Worm (Caenorhabditis elegans) whole organism, L2 larva: ENCODE results near the gene sel-11.

ENCODE experiments used
- C34F6.9 ChIP-seq: fragments of 150-350 bp; optimal IDR thresholded peaks from 2 replicates; lab custom pipeline; 2014; ENCODE audit warnings: missing biosample characterization, missing genetic modification characterization
- F13H6.1 ChIP-seq: sonication (generic microtip); optimal IDR thresholded peaks from 2 replicates; lab custom pipeline; 2016; ENCODE audit warnings: missing genetic modification characterization, missing compliant biosample characterization
- R02D3.7 ChIP-seq: fragments of 150-350 bp; optimal IDR thresholded peaks from 2 replicates; lab custom pipeline; 2014; ENCODE audit warnings: missing biosample characterization, missing genetic modification characterization
- Y55F3AM.14 ChIP-seq: fragments of 200-800 bp; sonication (Bioruptor generic); optimal IDR thresholded peaks from 2 replicates; lab custom pipeline; 2018; ENCODE audit warnings: mild to moderate bottlenecking, missing genetic modification characterization, missing compliant biosample characterization
- ZK546.5 ChIP-seq: sonication (generic microtip); optimal IDR thresholded peaks from 2 replicates; lab custom pipeline; 2017; ENCODE audit warnings: missing biosample characterization, missing genetic modification characterization
- alr-1 ChIP-seq: fragments of 150-350 bp; optimal IDR thresholded peaks from 2 replicates; lab custom pipeline; 2014; ENCODE audit warnings: missing biosample characterization, missing genetic modification characterization
- aly-2 ChIP-seq: fragments of 150-350 bp; optimal IDR thresholded peaks from 2 replicates; lab custom pipeline; 2014; ENCODE audit warnings: missing biosample characterization, missing genetic modification characterization
- ama-1 ChIP-seq: fragments of 150-350 bp; optimal IDR thresholded peaks from 2 replicates; lab custom pipeline; 2018; ENCODE audit warnings: inconsistent platforms
- blmp-1 ChIP-seq: sonication (generic microtip); optimal IDR thresholded peaks from 2 replicates; lab custom pipeline; 2017; ENCODE audit warnings: missing genetic modification characterization, mild to moderate bottlenecking, missing compliant biosample characterization, antibody characterized with exemption, moderate library complexity; ENCODE audit not compliant: insufficient read depth
- ceh-16 ChIP-seq: fragments of 150-350 bp; optimal IDR thresholded peaks from 2 replicates; lab custom pipeline; 2014; ENCODE audit warnings: missing biosample characterization, missing genetic modification characterization
- ceh-82 ChIP-seq: fragments of 150-350 bp; optimal IDR thresholded peaks from 2 replicates; lab custom pipeline; 2014; ENCODE audit warnings: missing biosample characterization, missing genetic modification characterization
- crh-2 ChIP-seq: sonication (generic microtip); optimal IDR thresholded peaks from 2 replicates; lab custom pipeline; 2017; ENCODE audit warnings: missing biosample characterization, missing genetic modification characterization
- dmd-4 ChIP-seq: sonication (generic microtip); optimal IDR thresholded peaks from 2 replicates; lab custom pipeline; 2017; ENCODE audit warnings: missing biosample characterization, missing genetic modification characterization
- egl-27 ChIP-seq: sonication (generic microtip); optimal IDR thresholded peaks from 3 replicates; lab custom pipeline; 2017; ENCODE audit warnings: missing biosample characterization, missing genetic modification reagents, missing genetic modification characterization
- elt-1 ChIP-seq: fragments of 150-350 bp; optimal IDR thresholded peaks from 2 replicates; lab custom pipeline; 2014; ENCODE audit warnings: missing biosample characterization, missing genetic modification characterization
- elt-3 ChIP-seq: sonication (generic microtip); optimal IDR thresholded peaks from 2 replicates; lab custom pipeline; 2017; ENCODE audit warnings: missing biosample characterization, missing genetic modification characterization
- fos-1 ChIP-seq: fragments of 150-350 bp; optimal IDR thresholded peaks from 2 replicates; lab custom pipeline; 2014; ENCODE audit warnings: missing biosample characterization, missing genetic modification characterization
- gmeb-1 ChIP-seq: fragments of 150-350 bp; optimal IDR thresholded peaks from 2 replicates; lab custom pipeline; 2014; ENCODE audit warnings: missing biosample characterization, missing genetic modification characterization
- lin-11 ChIP-seq: fragments of 150-350 bp; sonication (generic microtip); optimal IDR thresholded peaks from 2 replicates; lab custom pipeline; 2014; ENCODE audit warnings: missing biosample characterization, missing genetic modification characterization, inconsistent platforms, mixed read lengths
- lin-13 ChIP-seq: fragments of 150-350 bp; optimal IDR thresholded peaks from 2 replicates; lab custom pipeline; 2014; ENCODE audit warnings: missing biosample characterization, missing genetic modification reagents, missing genetic modification characterization
- lin-39 ChIP-seq: fragments of 150-350 bp; optimal IDR thresholded peaks from 2 replicates; lab custom pipeline; 2014; ENCODE audit warnings: missing biosample characterization, missing genetic modification reagents, missing genetic modification characterization
- lsy-2 ChIP-seq, 2 experiments: fragments of 150-350 bp in 1 of 2; sonication (generic microtip) in 1 of 2; optimal IDR thresholded peaks; 2 replicates each; lab custom pipeline; 2014 to 2017; ENCODE audit warnings: missing biosample characterization in 2 of 2, missing genetic modification characterization in 2 of 2
- mab-5 ChIP-seq: fragments of 150-350 bp; optimal IDR thresholded peaks from 2 replicates; lab custom pipeline; 2014; ENCODE audit warnings: missing biosample characterization, missing genetic modification characterization
- mbf-1 ChIP-seq: sonication (generic microtip); optimal IDR thresholded peaks from 2 replicates; lab custom pipeline; 2017; ENCODE audit warnings: missing biosample characterization, missing genetic modification characterization
- mdl-1 ChIP-seq, 2 experiments: fragments of 150-350 bp in 1 of 2; sonication (generic microtip) in 1 of 2; optimal IDR thresholded peaks; 2 replicates each; lab custom pipeline; 2017; ENCODE audit warnings: missing biosample characterization in 2 of 2, missing genetic modification characterization in 2 of 2
- nhr-10 ChIP-seq: sonication (generic microtip); optimal IDR thresholded peaks from 2 replicates; lab custom pipeline; 2017; ENCODE audit warnings: missing biosample characterization, missing genetic modification characterization
- nhr-11 ChIP-seq: fragments of 150-350 bp; optimal IDR thresholded peaks from 2 replicates; lab custom pipeline; 2014; ENCODE audit warnings: missing biosample characterization, missing genetic modification characterization
- nhr-12 ChIP-seq: fragments of 150-350 bp; optimal IDR thresholded peaks from 2 replicates; lab custom pipeline; 2014; ENCODE audit warnings: missing biosample characterization, missing genetic modification characterization
- nhr-129 ChIP-seq: fragments of 150-350 bp; optimal IDR thresholded peaks from 2 replicates; lab custom pipeline; 2014; ENCODE audit warnings: missing biosample characterization, missing genetic modification characterization
- nhr-21 ChIP-seq: fragments of 150-350 bp; optimal IDR thresholded peaks from 2 replicates; lab custom pipeline; 2014; ENCODE audit warnings: missing biosample characterization, missing genetic modification characterization
- nhr-23 ChIP-seq: fragments of 150-350 bp; optimal IDR thresholded peaks from 2 replicates; lab custom pipeline; 2014; ENCODE audit warnings: missing biosample characterization, missing genetic modification reagents, missing genetic modification characterization
- nhr-237 ChIP-seq: fragments of 150-350 bp; optimal IDR thresholded peaks from 2 replicates; lab custom pipeline; 2014; ENCODE audit warnings: missing biosample characterization, missing genetic modification characterization
- nhr-25 ChIP-seq: fragments of 150-350 bp; sonication (generic microtip); optimal IDR thresholded peaks from 3 replicates; lab custom pipeline; 2014; ENCODE audit warnings: missing biosample characterization, missing genetic modification characterization
- nhr-6 ChIP-seq: fragments of 150-350 bp; optimal IDR thresholded peaks from 2 replicates; lab custom pipeline; 2014; ENCODE audit warnings: missing biosample characterization, missing genetic modification characterization
- nhr-77 ChIP-seq: fragments of 150-350 bp; optimal IDR thresholded peaks from 2 replicates; lab custom pipeline; 2014; ENCODE audit warnings: missing biosample characterization, missing genetic modification characterization
- peb-1 ChIP-seq: fragments of 150-350 bp; optimal IDR thresholded peaks from 2 replicates; lab custom pipeline; 2014; ENCODE audit warnings: missing biosample characterization, missing genetic modification characterization
- sem-4 ChIP-seq: fragments of 150-350 bp; optimal IDR thresholded peaks from 2 replicates; lab custom pipeline; 2014; ENCODE audit warnings: missing biosample characterization, missing genetic modification reagents, missing genetic modification characterization
- skn-1 ChIP-seq: sonication (generic microtip); optimal IDR thresholded peaks from 2 replicates; lab custom pipeline; 2017; ENCODE audit warnings: missing biosample characterization, missing genetic modification characterization
- sma-3 ChIP-seq: sonication (generic microtip); optimal IDR thresholded peaks from 2 replicates; lab custom pipeline; 2016; ENCODE audit warnings: missing genetic modification reagents, missing genetic modification characterization, missing compliant biosample characterization
- sma-9 ChIP-seq, 2 experiments: fragments of 150-350 bp in 1 of 2; sonication (generic microtip) in 1 of 2; optimal IDR thresholded peaks; 2 replicates each; lab custom pipeline; 2014 to 2016; ENCODE audit warnings: missing genetic modification characterization in 2 of 2, mild to moderate bottlenecking in 1 of 2, missing biosample characterization in 1 of 2, missing compliant biosample characterization in 1 of 2, missing genetic modification reagents in 1 of 2, moderate library complexity in 1 of 2
- snpc-4 ChIP-seq: fragments of 150-350 bp; optimal IDR thresholded peaks from 2 replicates; lab custom pipeline; 2014; ENCODE audit warnings: missing biosample characterization, missing genetic modification characterization
- unc-39 ChIP-seq: fragments of 150-350 bp; optimal IDR thresholded peaks from 2 replicates; lab custom pipeline; 2014; ENCODE audit warnings: missing biosample characterization, missing genetic modification characterization
- unc-55 ChIP-seq: fragments of 150-350 bp; sonication (generic microtip); optimal IDR thresholded peaks from 3 replicates; lab custom pipeline; 2014; ENCODE audit warnings: missing biosample characterization, missing genetic modification reagents, missing genetic modification characterization
- unc-62 ChIP-seq: fragments of 150-350 bp; optimal IDR thresholded peaks from 2 replicates; lab custom pipeline; 2014; ENCODE audit warnings: missing biosample characterization, missing genetic modification reagents, missing genetic modification characterization
- zag-1 ChIP-seq: fragments of 150-350 bp; optimal IDR thresholded peaks from 2 replicates; lab custom pipeline; 2014; ENCODE audit warnings: missing biosample characterization, missing genetic modification characterization
- ztf-1 ChIP-seq: fragments of 200-800 bp; sonication (Bioruptor generic); conservative IDR thresholded peaks from 2 replicates; pipeline ENCODE4 v1.3.6; 2022; ENCODE audit warnings: missing genetic modification characterization, missing compliant biosample characterization
- ztf-11 ChIP-seq: sonication (generic microtip); optimal IDR thresholded peaks from 2 replicates; lab custom pipeline; 2017; ENCODE audit warnings: missing biosample characterization, missing genetic modification characterization
- ztf-4 ChIP-seq: fragments of 150-350 bp; optimal IDR thresholded peaks from 2 replicates; lab custom pipeline; 2014; ENCODE audit warnings: missing biosample characterization, missing genetic modification characterization

The sel-11 gene

DNA sequence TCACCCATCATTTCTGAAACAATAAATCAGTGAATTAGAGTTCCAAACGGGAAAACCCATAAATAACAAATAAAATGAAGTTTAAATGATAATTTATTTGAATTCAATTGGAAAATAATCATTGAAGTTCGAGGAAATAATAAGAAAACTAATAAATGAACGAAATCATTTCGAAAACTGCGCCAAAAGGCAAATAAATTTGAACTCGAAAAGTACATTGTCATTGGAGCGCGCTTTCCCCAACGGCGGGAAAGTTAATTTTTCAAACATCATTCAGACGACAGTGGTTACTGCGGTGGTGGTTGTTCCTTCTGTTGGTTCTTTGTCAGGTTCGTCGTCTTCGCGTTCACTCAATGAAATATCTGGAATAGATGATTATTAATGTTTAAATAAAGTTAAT, 33.7 kb upstream of the sel-11 start, which contains the start of gene npp-22:
Gene npp-22 (minus strand): TSS at position 13 of the 400 bp plus-strand sequence.
- TF ChIP-seq peb-1 (tag; lab: Kevin White, UChicago) (no peak), ztf-1 (GFP tag; lab: Robert Waterston, UW) (no peak), unc-62 (no peak), nhr-12 (tag; lab: Kevin White, UChicago) (no peak), dmd-4 (no peak), nhr-10 (no peak), mab-5 (no peak), ztf-4 (tag; lab: Kevin White, UChicago) (no peak), nhr-6 (tag; lab: Kevin White, UChicago) (no peak), lsy-2 (tag; optimal IDR thresholded peaks at IDR 0.05; lab: Kevin White, UChicago) (peak; percentile 25 to 78), ama-1 (no peak), C34F6.9 (tag; lab: Kevin White, UChicago) (no peak), nhr-21 (peak; percentile 40), ceh-16 (no peak), lin-39 (tag; lab: Kevin White, UChicago) (no peak), nhr-129 (tag; lab: Kevin White, UChicago) (no peak), ceh-82 (no peak), sma-3 (GFP tag; lab: Kevin White, UChicago) (peak; percentile 54), R02D3.7 (no peak), nhr-23 (tag; lab: Kevin White, UChicago) (no peak), mdl-1 (tag; optimal IDR thresholded peaks at IDR 0.05; lab: Kevin White, UChicago) (no peak), sma-9 (GFP tag; optimal IDR thresholded peaks at IDR 0.05; lab: Kevin White, UChicago) (peak; percentile 60), sma-9 (tag; optimal IDR thresholded peaks at IDR 0.05; lab: Kevin White, UChicago) (no peak), sem-4 (tag; lab: Kevin White, UChicago) (no peak), lin-11 (tag; lab: Kevin White, UChicago) (peak; percentile 56), nhr-77 (no peak), zag-1 (tag; lab: Kevin White, UChicago) (no peak), alr-1 (no peak), snpc-4 (tag; lab: Kevin White, UChicago) (no peak), lin-13 (peak; percentile 36), nhr-237 (tag; lab: Kevin White, UChicago) (no peak), nhr-11 (tag; lab: Kevin White, UChicago) (no peak), ztf-11 (tag; lab: Kevin White, UChicago) (no peak), aly-2 (tag; lab: Kevin White, UChicago) (no peak), elt-3 (tag; lab: Kevin White, UChicago) (no peak), F13H6.1 (tag; lab: Kevin White, UChicago) (peak; percentile 50), egl-27 (tag; lab: Kevin White, UChicago) (no peak), unc-55 (GFP tag; lab: Kevin White, UChicago) (no peak), skn-1 (tag; lab: Kevin White, UChicago) (no peak), elt-1 (tag; lab: Kevin White, UChicago) (no peak), nhr-25 (tag; lab: Kevin White, UChicago) (peak; percentile 39), ZK546.5 (tag; lab: Kevin White, UChicago) (no peak), gmeb-1 (tag; lab: Kevin White, UChicago) (peak; percentile 95), Y55F3AM.14 (GFP tag; lab: Kevin White, UChicago) (no peak), blmp-1 (tag; lab: Kevin White, UChicago) (no peak), fos-1 (tag; lab: Kevin White, UChicago) (peak; percentile 38), crh-2 (tag; lab: Kevin White, UChicago) (peak; percentile 47), mbf-1 (tag; lab: Kevin White, UChicago) (no peak), unc-39 (no peak)
